Fruit fly (Drosophila melanogaster) whole organism, embryonic: ENCODE measurements around the gene Rnmt.

Experiments used
- ATbp ChIP-seq: fragments of 200-800 bp; sonication (Bioruptor generic); optimal IDR thresholded peaks from 2 replicates; lab custom pipeline; 2017; ENCODE audit warnings: missing biosample characterization, mild to moderate bottlenecking, missing genetic modification characterization, missing genetic modification reagents
- CG10431 ChIP-seq: fragments of 200-800 bp; sonication (Bioruptor generic); optimal IDR thresholded peaks from 3 replicates; lab custom pipeline; 2018; ENCODE audit warnings: missing biosample characterization, mild to moderate bottlenecking, missing genetic modification characterization
- CG11456 ChIP-seq: fragments of 200-800 bp; sonication (Bioruptor generic); IDR thresholded peaks from 3 replicates; pipeline ENCODE4 v1.3.6; 2022; ENCODE audit warnings: missing biosample characterization, missing genetic modification characterization
- CG12299 ChIP-seq: fragments of 200-800 bp; sonication (Bioruptor generic); optimal IDR thresholded peaks from 2 replicates; lab custom pipeline; 2018; ENCODE audit warnings: missing biosample characterization, mild to moderate bottlenecking, missing genetic modification characterization
- CG13287 ChIP-seq: fragments of 200-800 bp; sonication (Bioruptor generic); IDR thresholded peaks from 2 replicates; pipeline ENCODE4 v1.3.6; 2022; ENCODE audit warnings: missing biosample characterization, missing genetic modification characterization; ENCODE audit not compliant: partially characterized antibody
- CG13775 ChIP-seq: fragments of 200-800 bp; sonication (Bioruptor generic); optimal IDR thresholded peaks from 3 replicates; lab custom pipeline; 2017; ENCODE audit warnings: missing biosample characterization, mild to moderate bottlenecking, missing genetic modification characterization
- CG14014 ChIP-seq: fragments of 200-800 bp; sonication (Bioruptor generic); IDR thresholded peaks from 2 replicates; pipeline ENCODE4 v1.3.6; 2022; ENCODE audit warnings: missing biosample characterization, missing genetic modification characterization
- CG14710 ChIP-seq: fragments of 200-800 bp; sonication (Bioruptor generic); optimal IDR thresholded peaks from 3 replicates; lab custom pipeline; 2019; ENCODE audit warnings: missing biosample characterization, mild to moderate bottlenecking, missing genetic modification characterization, moderate library complexity
- CG14860 ChIP-seq: fragments of 200-800 bp; sonication (Bioruptor generic); IDR thresholded peaks from 3 replicates; pipeline ENCODE4 v1.3.6; 2022; ENCODE audit warnings: missing biosample characterization, missing genetic modification characterization; ENCODE audit not compliant: partially characterized antibody
- CG1529 ChIP-seq: fragments of 200-800 bp; sonication (Bioruptor generic); optimal IDR thresholded peaks from 3 replicates; lab custom pipeline; 2018; ENCODE audit warnings: missing biosample characterization, missing genetic modification characterization
- CG17328 ChIP-seq: fragments of 200-800 bp; sonication (Bioruptor generic); IDR thresholded peaks from 2 replicates; pipeline ENCODE4 v1.3.6; 2022; ENCODE audit warnings: missing biosample characterization, missing genetic modification characterization
- CG17359 ChIP-seq: fragments of 200-800 bp; sonication (Bioruptor generic); optimal IDR thresholded peaks from 3 replicates; lab custom pipeline; 2018; ENCODE audit warnings: missing biosample characterization, mild to moderate bottlenecking, missing genetic modification characterization, moderate library complexity
- CG2120 ChIP-seq: fragments of 200-800 bp; sonication (Bioruptor generic); optimal IDR thresholded peaks from 3 replicates; lab custom pipeline; 2016; ENCODE audit warnings: missing biosample characterization, missing genetic modification characterization
- CG30020 ChIP-seq: fragments of 200-800 bp; optimal IDR thresholded peaks from 2 replicates; lab custom pipeline; 2019; ENCODE audit warnings: missing biosample characterization, mild to moderate bottlenecking, missing genetic modification characterization, moderate library complexity
- CG6854 ChIP-seq: fragments of 200-800 bp; sonication (Bioruptor generic); optimal IDR thresholded peaks from 3 replicates; lab custom pipeline; 2017; ENCODE audit warnings: missing biosample characterization, mild to moderate bottlenecking, missing genetic modification characterization
- CG7987 ChIP-seq: fragments of 200-800 bp; sonication (Bioruptor generic); optimal IDR thresholded peaks from 2 replicates; lab custom pipeline; 2018; ENCODE audit warnings: missing biosample characterization, mild to moderate bottlenecking, missing genetic modification characterization, moderate library complexity
- CG8359 ChIP-seq: fragments of 200-800 bp; sonication (Bioruptor generic); optimal IDR thresholded peaks from 2 replicates; lab custom pipeline; 2017; ENCODE audit warnings: missing biosample characterization, mild to moderate bottlenecking, missing genetic modification characterization, borderline replicate concordance
- Dbx ChIP-seq: fragments of 200-800 bp; sonication (Bioruptor generic); IDR thresholded peaks from 3 replicates; pipeline ENCODE4 v1.3.6; 2022; ENCODE audit warnings: missing biosample characterization, missing genetic modification characterization
- Deaf1 ChIP-seq: fragments of 200-800 bp; optimal IDR thresholded peaks from 3 replicates; lab custom pipeline; 2019; ENCODE audit warnings: missing biosample characterization, mild to moderate bottlenecking, missing genetic modification characterization, moderate library complexity
- Dek ChIP-seq: fragments of 200-800 bp; sonication (Bioruptor generic); optimal IDR thresholded peaks from 3 replicates; lab custom pipeline; 2019; ENCODE audit warnings: missing biosample characterization, mild to moderate bottlenecking, missing genetic modification characterization, moderate library complexity
- ERR ChIP-seq: fragments of 200-800 bp; sonication (Bioruptor generic); optimal IDR thresholded peaks from 2 replicates; lab custom pipeline; 2016; ENCODE audit warnings: missing biosample characterization, missing genetic modification characterization
- Fer2 ChIP-seq: fragments of 200-800 bp; sonication (Bioruptor generic); optimal IDR thresholded peaks from 2 replicates; lab custom pipeline; 2018; ENCODE audit warnings: missing biosample characterization, mild to moderate bottlenecking, missing genetic modification characterization, moderate library complexity
- Gsc ChIP-seq: fragments of 200-800 bp; sonication (Bioruptor generic); IDR thresholded peaks from 2 replicates; pipeline ENCODE4 v1.3.6; 2022; ENCODE audit warnings: missing biosample characterization, missing genetic modification characterization
- HLH54F ChIP-seq: fragments of 200-800 bp; sonication (Bioruptor generic); optimal IDR thresholded peaks from 3 replicates; lab custom pipeline; 2016; ENCODE audit warnings: missing biosample characterization, missing genetic modification characterization
- Hmx ChIP-seq: fragments of 200-800 bp; sonication (Bioruptor generic); optimal IDR thresholded peaks from 2 replicates; lab custom pipeline; 2016; ENCODE audit warnings: missing biosample characterization, missing genetic modification characterization
- Jarid2 ChIP-seq: fragments of 200-800 bp; sonication (Bioruptor generic); optimal IDR thresholded peaks from 3 replicates; lab custom pipeline; 2017; ENCODE audit warnings: mild to moderate bottlenecking, missing biosample characterization, missing genetic modification reagents, missing genetic modification characterization
- MESR4 ChIP-seq: fragments of 200-800 bp; sonication (Bioruptor generic); optimal IDR thresholded peaks from 2 replicates; lab custom pipeline; 2018; ENCODE audit warnings: missing biosample characterization, mild to moderate bottlenecking, missing genetic modification characterization, moderate library complexity
- Meics ChIP-seq: fragments of 200-800 bp; sonication (Bioruptor generic); optimal IDR thresholded peaks from 2 replicates; lab custom pipeline; 2017; ENCODE audit warnings: missing biosample characterization, mild to moderate bottlenecking, missing genetic modification characterization
- Pdp1 ChIP-seq, 2 experiments: fragments of 200-800 bp; sonication (Bioruptor generic); optimal IDR thresholded peaks; 3 replicates each; lab custom pipeline; 2016; ENCODE audit warnings: missing biosample characterization in 2 of 2, missing genetic modification characterization in 2 of 2, mild to moderate bottlenecking in 1 of 2, moderate library complexity in 1 of 2
- Ssrp ChIP-seq: fragments of 200-800 bp; sonication (Bioruptor generic); optimal IDR thresholded peaks from 2 replicates; lab custom pipeline; 2018; ENCODE audit warnings: missing biosample characterization, mild to moderate bottlenecking, missing genetic modification characterization, moderate library complexity
- Stat92E ChIP-seq, 3 experiments: fragments of >200 bp in 2 of 3; fragments of 200-800 bp in 1 of 3; sonication (Bioruptor generic) in 1 of 3; optimal IDR thresholded peaks; 2 replicates each; lab custom pipeline; 2017 to 2019; ENCODE audit warnings: missing biosample characterization in 3 of 3, missing genetic modification characterization in 3 of 3, mild to moderate bottlenecking in 1 of 3, moderate library complexity in 1 of 3
- fd64A ChIP-seq: fragments of 200-800 bp; sonication (Bioruptor generic); optimal IDR thresholded peaks from 3 replicates; lab custom pipeline; 2018; ENCODE audit warnings: missing biosample characterization, mild to moderate bottlenecking, missing genetic modification characterization
- grau ChIP-seq: fragments of 200-800 bp; optimal IDR thresholded peaks from 3 replicates; lab custom pipeline; 2019; ENCODE audit warnings: missing biosample characterization, mild to moderate bottlenecking, missing genetic modification characterization, moderate library complexity
- grn ChIP-seq: fragments of 200-800 bp; sonication (Bioruptor generic); optimal IDR thresholded peaks from 3 replicates; lab custom pipeline; 2017; ENCODE audit warnings: missing biosample characterization, missing genetic modification characterization
- kay ChIP-seq: fragments of 200-800 bp; sonication (Bioruptor generic); optimal IDR thresholded peaks from 2 replicates; lab custom pipeline; 2016; ENCODE audit warnings: missing biosample characterization, missing genetic modification characterization
- ken ChIP-seq: fragments of 200-800 bp; sonication (Bioruptor generic); IDR thresholded peaks from 3 replicates; pipeline ENCODE4 v1.3.6; 2022; ENCODE audit warnings: missing biosample characterization, missing genetic modification characterization
- lbe ChIP-seq: fragments of 200-800 bp; sonication (Bioruptor generic); optimal IDR thresholded peaks from 2 replicates; lab custom pipeline; 2016; ENCODE audit warnings: missing biosample characterization, mild to moderate bottlenecking, missing genetic modification characterization
- nerfin-2 ChIP-seq: fragments of 200-800 bp; sonication (Bioruptor generic); IDR thresholded peaks from 2 replicates; pipeline ENCODE4 v1.3.6; 2022; ENCODE audit warnings: missing biosample characterization, missing genetic modification characterization; ENCODE audit not compliant: partially characterized antibody
- prd ChIP-seq, 3 experiments: fragments of >200 bp in 2 of 3; fragments of 200-800 bp in 1 of 3; sonication (Bioruptor generic) in 1 of 3; optimal IDR thresholded peaks in 2 of 3; IDR thresholded peaks in 1 of 3; 2 replicates in 2 of 3; 3 replicates in 1 of 3; pipeline versions ENCODE4 v1.3.6 to Lab custom; 2017 to 2022; ENCODE audit warnings: missing biosample characterization in 1 of 3, missing genetic modification characterization in 1 of 3
- psq ChIP-seq: fragments of 200-800 bp; sonication (Bioruptor generic); optimal IDR thresholded peaks from 2 replicates; lab custom pipeline; 2017; ENCODE audit warnings: missing biosample characterization, missing genetic modification characterization
- pzg ChIP-seq: fragments of 200-800 bp; sonication (Bioruptor generic); optimal IDR thresholded peaks from 3 replicates; lab custom pipeline; 2018; ENCODE audit warnings: missing biosample characterization, mild to moderate bottlenecking, missing genetic modification characterization, moderate library complexity
- schlank ChIP-seq: fragments of 200-800 bp; sonication (Bioruptor generic); optimal IDR thresholded peaks from 2 replicates; lab custom pipeline; 2018; ENCODE audit warnings: missing biosample characterization, mild to moderate bottlenecking, missing genetic modification characterization
- sna ChIP-seq: fragments of 200-800 bp; sonication (Bioruptor generic); IDR thresholded peaks from 2 replicates; pipeline ENCODE4 v1.3.6; 2022; ENCODE audit warnings: missing biosample characterization, missing genetic modification characterization; ENCODE audit not compliant: partially characterized antibody
- stc ChIP-seq: fragments of 200-800 bp; sonication (Bioruptor generic); IDR thresholded peaks from 2 replicates; pipeline ENCODE4 v1.3.6; 2022; ENCODE audit warnings: missing biosample characterization, missing genetic modification characterization
- tin ChIP-seq: fragments of 200-800 bp; sonication (Bioruptor generic); optimal IDR thresholded peaks from 3 replicates; lab custom pipeline; 2016; ENCODE audit warnings: missing biosample characterization, missing genetic modification characterization
- ttk ChIP-seq: fragments of 200-800 bp; sonication (Bioruptor generic); IDR thresholded peaks from 2 replicates; pipeline ENCODE4 v2.1.2; 2022; ENCODE audit warnings: missing biosample characterization, missing genetic modification characterization
- zf30C ChIP-seq: fragments of 200-800 bp; sonication (Bioruptor generic); optimal IDR thresholded peaks from 3 replicates; lab custom pipeline; 2018; ENCODE audit warnings: missing biosample characterization, mild to moderate bottlenecking, missing genetic modification characterization

Rnmt gene

dm6 chr2L:14995594-14996463 is 13.9 kb upstream of the Rnmt start (continued):
- peak; percentile 31 for TF ChIP-seq schlank (tag; lab: Kevin White, UChicago)
- peak; percentile 76 for TF ChIP-seq CG11456 (GFP tag; lab: Robert Waterston, UW)
- peak; percentile 70 for TF ChIP-seq CG7987
- peak; percentile 96 for TF ChIP-seq Ssrp (tag; lab: Kevin White, UChicago)
- TF ChIP-seq lbe (GFP tag; lab: Kevin White, UChicago): peak; percentile 82
- peak; percentile 0 for TF ChIP-seq grn (GFP tag; lab: Kevin White, UChicago)
- peak; percentile 5 for TF ChIP-seq MESR4
- peak; percentile 88 for TF ChIP-seq CG14710
- TF ChIP-seq psq (GFP tag; lab: Kevin White, UChicago): peak; percentile 80
- peak; percentile 85 for TF ChIP-seq CG14014 (GFP tag; lab: Robert Waterston, UW)
- peak; percentile 17 to 81 for TF ChIP-seq Pdp1 (GFP tag; optimal IDR thresholded peaks at IDR 0.05; lab: Kevin White, UChicago)
- TF ChIP-seq grau (tag; lab: Kevin White, UChicago): peak; percentile 91
- no peak for TF ChIP-seq CG14860 (GFP tag; lab: Robert Waterston, UW)
- no peak for TF ChIP-seq HLH54F
- TF ChIP-seq CG6854: peak; percentile 62
- TF ChIP-seq CG8359 (GFP tag; lab: Kevin White, UChicago): peak; percentile 73
- TF ChIP-seq pzg (GFP tag; lab: Kevin White, UChicago): no peak
- TF ChIP-seq ERR: no peak
- TF ChIP-seq CG12299 (tag; lab: Kevin White, UChicago): peak; percentile 82
- peak; percentile 46 for TF ChIP-seq CG30020 (tag; lab: Kevin White, UChicago)
- TF ChIP-seq CG10431 (GFP tag; lab: Kevin White, UChicago): peak; percentile 91
- peak; percentile 96 for TF ChIP-seq stc (GFP tag; lab: Robert Waterston, UW)
- peak; percentile 96 for TF ChIP-seq CG17359 (tag; lab: Kevin White, UChicago)
- TF ChIP-seq prd (optimal IDR thresholded peaks at IDR 0.05; lab: Kevin White, UChicago): no peak
- peak; percentile 92 for TF ChIP-seq prd (GFP tag; IDR thresholded peaks at IDR 0.05; lab: Robert Waterston, UW)
- peak in 1 of 3 experiments; percentile 70 for TF ChIP-seq Stat92E (GFP tag; optimal IDR thresholded peaks at IDR 0.05; lab: Kevin White, UChicago)
- peak; percentile 51 for TF ChIP-seq Fer2 (tag; lab: Kevin White, UChicago)
- peak; percentile 87 for TF ChIP-seq tin (GFP tag; lab: Kevin White, UChicago)
- peak; percentile 58 for TF ChIP-seq kay (GFP tag; lab: Kevin White, UChicago)
- peak; percentile 56 for TF ChIP-seq sna (GFP tag; lab: Robert Waterston, UW)
- TF ChIP-seq fd64A (GFP tag; lab: Kevin White, UChicago): peak; percentile 91
- TF ChIP-seq nerfin-2 (GFP tag; lab: Robert Waterston, UW): no peak
- peak; percentile 95 for TF ChIP-seq ttk (GFP tag; lab: Robert Waterston, UW)
- TF ChIP-seq Deaf1 (tag; lab: Kevin White, UChicago): peak; percentile 71
- TF ChIP-seq Jarid2 (GFP tag; lab: Kevin White, UChicago): peak; percentile 54
- peak; percentile 79; the same call in 2 of the 3 replicates for TF ChIP-seq Dbx (GFP tag; lab: Robert Waterston, UW)
- peak; percentile 83 for TF ChIP-seq CG13775 (GFP tag; lab: Kevin White, UChicago)
- peak; percentile 95 for TF ChIP-seq ATbp (GFP tag; lab: Kevin White, UChicago)
- peak; percentile 80 for TF ChIP-seq ken (GFP tag; lab: Robert Waterston, UW)
- TF ChIP-seq Meics (GFP tag; lab: Kevin White, UChicago): peak; percentile 86
- peak; percentile 95 for TF ChIP-seq CG17328 (GFP tag; lab: Robert Waterston, UW)
- TF ChIP-seq Hmx (GFP tag; lab: Kevin White, UChicago): no peak
- TF ChIP-seq Dek (tag; lab: Kevin White, UChicago): peak; percentile 87
- TF ChIP-seq CG1529: peak; percentile 87
- TF ChIP-seq Gsc (GFP tag; lab: Robert Waterston, UW): peak; percentile 80
- peak; percentile 26; the same call in 1 of the 2 replicates for TF ChIP-seq CG13287 (GFP tag; lab: Robert Waterston, UW)
- peak; percentile 61 for TF ChIP-seq CG2120 (GFP tag; lab: Kevin White, UChicago)
- TF ChIP-seq zf30C (GFP tag; lab: Kevin White, UChicago): peak; percentile 60
